Worm (Caenorhabditis elegans) whole organism, young adult: ENCODE data around the gene dao-6.

Experiments
- C17E4.6 ChIP-seq: fragments of 200-800 bp; sonication (Bioruptor generic); IDR thresholded peaks from 2 replicates; pipeline ENCODE4 v1.3.6; 2022; ENCODE audit warnings: missing genetic modification reagents, missing genetic modification characterization, missing compliant biosample characterization
- D2030.7 ChIP-seq: fragments of 200-800 bp; sonication (Bioruptor generic); IDR thresholded peaks from 2 replicates; pipeline ENCODE4 v1.3.6; 2022; ENCODE audit warnings: missing genetic modification reagents, missing genetic modification characterization, missing compliant biosample characterization
- F10E7.11 ChIP-seq: sonication (generic microtip); optimal IDR thresholded peaks from 2 replicates; lab custom pipeline; 2017; ENCODE audit warnings: mild to moderate bottlenecking, missing genetic modification characterization, moderate library complexity, missing compliant biosample characterization
- F22D6.2 ChIP-seq: sonication (generic microtip); optimal IDR thresholded peaks from 2 replicates; lab custom pipeline; 2016; ENCODE audit warnings: mild to moderate bottlenecking, missing genetic modification characterization, missing compliant biosample characterization
- F33H1.4 ChIP-seq: fragments of 200-800 bp; sonication (Bioruptor generic); IDR thresholded peaks from 2 replicates; pipeline ENCODE4 v1.3.6; 2022; ENCODE audit warnings: missing genetic modification reagents, missing genetic modification characterization, missing compliant biosample characterization
- F37B4.10 ChIP-seq: fragments of 200-800 bp; sonication (Bioruptor generic); IDR thresholded peaks from 2 replicates; pipeline ENCODE4 v1.3.6; 2022; ENCODE audit warnings: missing genetic modification characterization, missing compliant biosample characterization
- F39B2.1 ChIP-seq: fragments of 200-800 bp; sonication (Bioruptor generic); IDR thresholded peaks from 2 replicates; pipeline ENCODE4 v1.3.6; 2022; ENCODE audit warnings: missing genetic modification reagents, missing genetic modification characterization, missing compliant biosample characterization
- T07F8.4 ChIP-seq: sonication (generic microtip); optimal IDR thresholded peaks from 2 replicates; lab custom pipeline; 2016; ENCODE audit warnings: mild to moderate bottlenecking, missing genetic modification characterization, moderate library complexity, missing compliant biosample characterization
- Y53G8AR.9 ChIP-seq: fragments of 200-800 bp; sonication (Bioruptor generic); conservative IDR thresholded peaks from 2 replicates; pipeline ENCODE4 v1.3.6; 2022; ENCODE audit warnings: missing genetic modification reagents, missing genetic modification characterization, missing compliant biosample characterization
- Y95B8A.8 ChIP-seq: fragments of 200-800 bp; sonication (Bioruptor generic); IDR thresholded peaks from 2 replicates; pipeline ENCODE4 v1.3.6; 2022; ENCODE audit warnings: missing genetic modification reagents, missing genetic modification characterization, missing compliant biosample characterization
- attf-3 ChIP-seq: fragments of 200-800 bp; sonication (Bioruptor generic); conservative IDR thresholded peaks from 2 replicates; pipeline ENCODE4 v1.3.6; 2022; ENCODE audit warnings: missing genetic modification reagents, missing genetic modification characterization, missing compliant biosample characterization
- attf-6 ChIP-seq: fragments of 200-800 bp; sonication (Bioruptor generic); IDR thresholded peaks from 2 replicates; pipeline ENCODE4 v1.3.6; 2022; ENCODE audit warnings: missing genetic modification reagents, missing genetic modification characterization, missing compliant biosample characterization
- bed-1 ChIP-seq: fragments of 200-800 bp; sonication (Bioruptor generic); IDR thresholded peaks from 2 replicates; pipeline ENCODE4 v1.3.6; 2022; ENCODE audit warnings: missing genetic modification reagents, missing genetic modification characterization, missing compliant biosample characterization
- ccch-3 ChIP-seq: fragments of 200-800 bp; sonication (Bioruptor generic); optimal IDR thresholded peaks from 2 replicates; lab custom pipeline; 2018; ENCODE audit warnings: mild to moderate bottlenecking, missing genetic modification characterization, missing compliant biosample characterization
- cebp-1 ChIP-seq, 2 experiments: fragments of 200-800 bp in 1 of 2; sonication (Bioruptor generic) in 1 of 2; sonication (generic microtip) in 1 of 2; IDR thresholded peaks in 1 of 2; optimal IDR thresholded peaks in 1 of 2; 2 replicates each; pipeline versions ENCODE4 v1.3.6 to Lab custom; 2017 to 2022; ENCODE audit warnings: missing compliant biosample characterization in 2 of 2, missing genetic modification characterization in 2 of 2, mild to moderate bottlenecking in 1 of 2, missing genetic modification reagents in 1 of 2, moderate library complexity in 1 of 2
- ceh-27 ChIP-seq: fragments of 200-800 bp; sonication (Bioruptor generic); optimal IDR thresholded peaks from 2 replicates; lab custom pipeline; 2018; ENCODE audit warnings: mild to moderate bottlenecking, missing genetic modification characterization, moderate library complexity, missing compliant biosample characterization
- ceh-79 ChIP-seq: sonication (generic microtip); optimal IDR thresholded peaks from 2 replicates; lab custom pipeline; 2017; ENCODE audit warnings: mild to moderate bottlenecking, missing genetic modification characterization, missing compliant biosample characterization
- die-1 ChIP-seq: sonication (generic microtip); optimal IDR thresholded peaks from 2 replicates; lab custom pipeline; 2016; ENCODE audit warnings: missing genotype, mild to moderate bottlenecking, missing genetic modification characterization, missing compliant biosample characterization
- dox-1 ChIP-seq: fragments of 200-800 bp; sonication (Bioruptor generic); IDR thresholded peaks from 2 replicates; pipeline ENCODE4 v1.3.6; 2022; ENCODE audit warnings: missing genetic modification reagents, missing genetic modification characterization, missing compliant biosample characterization
- efl-1 ChIP-seq: fragments of 150-350 bp; optimal IDR thresholded peaks from 2 replicates; lab custom pipeline; 2014; ENCODE audit warnings: missing biosample characterization, missing genetic modification reagents, missing genetic modification characterization
- him-1 ChIP-seq: sonication (generic microtip); optimal IDR thresholded peaks from 2 replicates; lab custom pipeline; 2016; ENCODE audit warnings: missing genotype, missing genetic modification reagents, missing genetic modification characterization, missing compliant biosample characterization
- hlh-26 ChIP-seq: fragments of 200-800 bp; sonication (Bioruptor generic); conservative IDR thresholded peaks from 2 replicates; pipeline ENCODE4 v1.3.6; 2022; ENCODE audit warnings: missing genetic modification reagents, missing genetic modification characterization, missing compliant biosample characterization
- hsf-1 ChIP-seq: fragments of 200-800 bp; sonication (Bioruptor generic); IDR thresholded peaks from 2 replicates; pipeline ENCODE4 v1.3.6; 2022; ENCODE audit warnings: missing genetic modification reagents, missing genetic modification characterization, missing compliant biosample characterization
- let-526 ChIP-seq: fragments of 200-800 bp; sonication (Bioruptor generic); IDR thresholded peaks from 2 replicates; pipeline ENCODE4 v1.3.6; 2022; ENCODE audit warnings: missing genetic modification reagents, missing genetic modification characterization, missing compliant biosample characterization
- lin-54 ChIP-seq: fragments of 200-800 bp; sonication (Bioruptor generic); optimal IDR thresholded peaks from 2 replicates; lab custom pipeline; 2018; ENCODE audit warnings: mild to moderate bottlenecking, missing genetic modification characterization, missing compliant biosample characterization
- lsl-1 ChIP-seq: fragments of 200-800 bp; sonication (Bioruptor generic); optimal IDR thresholded peaks from 2 replicates; lab custom pipeline; 2018; ENCODE audit warnings: mild to moderate bottlenecking, missing genetic modification characterization, moderate library complexity, missing compliant biosample characterization
- madf-6 ChIP-seq: fragments of 200-800 bp; sonication (Bioruptor generic); IDR thresholded peaks from 2 replicates; pipeline ENCODE4 v1.3.6; 2022; ENCODE audit warnings: missing genetic modification reagents, missing genetic modification characterization, missing compliant biosample characterization
- madf-8 ChIP-seq: fragments of 200-800 bp; sonication (Bioruptor generic); conservative IDR thresholded peaks from 2 replicates; pipeline ENCODE4 v1.3.6; 2022; ENCODE audit warnings: missing genetic modification reagents, missing genetic modification characterization, missing compliant biosample characterization
- mcd-1 ChIP-seq: fragments of 200-800 bp; sonication (Bioruptor generic); IDR thresholded peaks from 2 replicates; pipeline ENCODE4 v1.3.6; 2022; ENCODE audit warnings: missing genetic modification reagents, missing genetic modification characterization, missing compliant biosample characterization
- mel-28 ChIP-seq: sonication (generic microtip); optimal IDR thresholded peaks from 2 replicates; lab custom pipeline; 2016; ENCODE audit warnings: borderline replicate concordance, mild to moderate bottlenecking, missing genetic modification characterization, missing compliant biosample characterization
- nfya-2 ChIP-seq: fragments of 200-800 bp; sonication (Bioruptor generic); IDR thresholded peaks from 2 replicates; pipeline ENCODE4 v1.3.6; 2022; ENCODE audit warnings: missing genetic modification reagents, missing genetic modification characterization, missing compliant biosample characterization
- nhr-179 ChIP-seq: sonication (generic microtip); optimal IDR thresholded peaks from 2 replicates; lab custom pipeline; 2016; ENCODE audit warnings: mild to moderate bottlenecking, missing genetic modification characterization, missing compliant biosample characterization
- rpc-1 ChIP-seq, 2 experiments: fragments of 150-350 bp in 1 of 2; sonication (generic microtip) in 1 of 2; optimal IDR thresholded peaks; 2 replicates each; lab custom pipeline; 2014 to 2018; ENCODE audit warnings: missing biosample characterization in 1 of 2, missing genetic modification characterization in 1 of 2, missing genetic modification reagents in 1 of 2, missing genotype in 1 of 2
- sea-2 ChIP-seq: fragments of 200-800 bp; sonication (Bioruptor generic); IDR thresholded peaks from 2 replicates; pipeline ENCODE4 v1.3.6; 2022; ENCODE audit warnings: missing genetic modification characterization, missing compliant biosample characterization
- snpc-1.1 ChIP-seq: sonication (generic microtip); optimal IDR thresholded peaks from 2 replicates; lab custom pipeline; 2017; ENCODE audit warnings: missing genetic modification characterization, mild to moderate bottlenecking, missing compliant biosample characterization, antibody characterized with exemption, moderate library complexity, missing genotype, missing genetic modification reagents; ENCODE audit not compliant: insufficient read depth
- snpc-3.4 ChIP-seq: sonication (generic microtip); optimal IDR thresholded peaks from 2 replicates; lab custom pipeline; 2017; ENCODE audit warnings: missing genetic modification characterization, mild to moderate bottlenecking, missing compliant biosample characterization, antibody characterized with exemption, moderate library complexity, missing genotype, missing genetic modification reagents
- somi-1 ChIP-seq: fragments of 200-800 bp; sonication (Bioruptor generic); optimal IDR thresholded peaks from 2 replicates; lab custom pipeline; 2018; ENCODE audit warnings: mild to moderate bottlenecking, missing genetic modification characterization, missing compliant biosample characterization
- unc-62 ChIP-seq: fragments of 150-350 bp; optimal IDR thresholded peaks from 2 replicates; lab custom pipeline; 2014; ENCODE audit warnings: missing biosample characterization, missing genetic modification reagents, missing genetic modification characterization
- xnd-1 ChIP-seq: sonication (generic microtip); optimal IDR thresholded peaks from 2 replicates; lab custom pipeline; 2016; ENCODE audit warnings: missing genotype, missing genetic modification reagents, missing genetic modification characterization, missing compliant biosample characterization
- zfh-2 ChIP-seq: fragments of 200-800 bp; sonication (Bioruptor generic); conservative IDR thresholded peaks from 2 replicates; pipeline ENCODE4 v1.3.6; 2022; ENCODE audit warnings: missing genetic modification reagents, missing genetic modification characterization, missing compliant biosample characterization
- ztf-18 ChIP-seq: sonication (generic microtip); optimal IDR thresholded peaks from 2 replicates; lab custom pipeline; 2016; ENCODE audit warnings: missing genotype, mild to moderate bottlenecking, missing genetic modification characterization, missing compliant biosample characterization
- ztf-25 ChIP-seq: fragments of 200-800 bp; sonication (Bioruptor generic); IDR thresholded peaks from 2 replicates; pipeline ENCODE4 v1.3.6; 2022; ENCODE audit warnings: missing genetic modification reagents, missing genetic modification characterization, missing compliant biosample characterization

Gene dao-6

DNA sequence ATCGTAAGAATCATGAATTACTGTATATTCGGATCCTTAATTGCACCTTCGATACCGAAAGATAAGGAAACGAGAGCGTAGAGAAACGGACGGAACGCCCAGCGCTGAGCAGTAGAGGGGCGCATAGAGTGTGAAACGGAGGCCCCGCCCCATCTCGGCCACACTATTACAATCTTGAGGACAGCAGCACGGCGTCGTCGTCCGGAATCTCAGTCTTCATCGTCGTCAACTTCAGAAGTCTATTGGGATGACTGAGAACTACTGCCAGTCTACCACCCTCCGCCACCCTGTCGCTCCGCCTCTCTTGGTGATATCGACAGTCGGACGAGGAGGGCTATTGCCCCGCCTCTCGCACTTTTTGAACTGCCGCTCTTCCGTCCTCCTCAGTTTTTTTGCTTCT is 28.7 kb upstream of the dao-6 start:
- TF ChIP-seq bed-1 (GFP tag; lab: Robert Waterston, UW) = 0 out of 2 replicates have a peak, but pooled peaks have one; percentile 60
- no peak for TF ChIP-seq lin-54 (GFP tag; lab: Kevin White, UChicago)
- peak; percentile 63; the same call in 1 of the 2 replicates for TF ChIP-seq zfh-2 (GFP tag; lab: Robert Waterston, UW)
- TF ChIP-seq F33H1.4 (GFP tag; lab: Robert Waterston, UW) = 0 out of 2 replicates have a peak, but pooled peaks have one; percentile 12
- TF ChIP-seq mcd-1 (GFP tag; lab: Robert Waterston, UW) = peak; percentile 22; the same call in 1 of the 2 replicates
- TF ChIP-seq cebp-1 (GFP tag; IDR thresholded peaks at IDR 0.05; lab: Robert Waterston, UW) = no peak
- no peak for TF ChIP-seq cebp-1 (tag; optimal IDR thresholded peaks at IDR 0.05; lab: Kevin White, UChicago)
- no peak for TF ChIP-seq F22D6.2 (tag; lab: Kevin White, UChicago)
- TF ChIP-seq nfya-2 = no peak
- no peak for TF ChIP-seq rpc-1 (optimal IDR thresholded peaks at IDR 0.05; lab: Kevin White, UChicago)
- TF ChIP-seq rpc-1 (tag; optimal IDR thresholded peaks at IDR 0.05; lab: Kevin White, UChicago) = no peak
- TF ChIP-seq, all 124 proteins: peak for 4

DNA sequence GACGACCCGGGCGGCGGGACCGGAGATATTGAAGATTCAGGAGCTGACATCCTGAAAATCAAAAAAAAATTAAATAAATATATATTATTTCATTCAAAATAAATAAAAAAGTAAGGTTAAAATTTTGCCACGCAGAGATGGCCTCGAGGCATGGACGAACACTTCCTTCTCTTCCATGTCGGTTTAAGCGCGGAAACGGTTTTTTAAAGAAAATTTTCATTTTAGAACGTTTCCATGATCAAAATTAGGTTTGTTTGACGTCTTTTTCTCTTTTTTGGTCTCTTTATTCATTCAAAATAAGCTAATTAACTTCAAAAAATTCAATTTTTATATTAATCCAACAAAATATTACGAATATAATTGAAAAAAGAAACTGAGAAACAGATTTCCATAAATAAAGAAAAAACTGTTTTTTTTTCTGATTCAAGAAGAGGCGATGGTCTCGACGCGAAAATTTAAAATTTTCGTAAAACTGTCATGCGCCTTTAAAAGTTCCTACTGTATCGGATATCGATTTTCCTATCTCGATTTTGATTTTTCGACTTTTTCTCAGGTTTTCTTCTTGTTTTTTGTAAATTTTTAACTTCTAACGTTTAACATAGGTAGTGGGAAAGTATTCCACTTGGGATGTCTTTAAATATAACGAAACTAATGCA is 26.2 kb upstream of the dao-6 start, which contains the start of gene gcc-2:
Gene gcc-2 (minus strand): TSS at position 51 of the 656 bp plus-strand sequence.
- TF ChIP-seq attf-3 (GFP tag; lab: Robert Waterston, UW) (no peak), snpc-3.4 (peak; percentile 34), madf-6 (peak; percentile 76), rpc-1 (optimal IDR thresholded peaks at IDR 0.05; lab: Kevin White, UChicago) (no peak), rpc-1 (tag; optimal IDR thresholded peaks at IDR 0.05; lab: Kevin White, UChicago) (no peak), F10E7.11 (tag; lab: Kevin White, UChicago) (no peak), xnd-1 (tag; lab: Kevin White, UChicago) (peak; percentile 64), unc-62 (GFP tag; lab: Kevin White, UChicago) (no peak), cebp-1 (GFP tag; IDR thresholded peaks at IDR 0.05; lab: Robert Waterston, UW) (no peak), cebp-1 (tag; optimal IDR thresholded peaks at IDR 0.05; lab: Kevin White, UChicago) (no peak), lsl-1 (GFP tag; lab: Kevin White, UChicago) (peak; percentile 79), nhr-179 (tag; lab: Kevin White, UChicago) (no peak), T07F8.4 (no peak), madf-8 (GFP tag; lab: Robert Waterston, UW) (peak; percentile 50), snpc-1.1 (no peak), efl-1 (GFP tag; lab: Kevin White, UChicago) (peak; percentile 16), lin-54 (GFP tag; lab: Kevin White, UChicago) (peak; percentile 3), F33H1.4 (GFP tag; lab: Robert Waterston, UW) (peak; percentile 81)

DNA sequence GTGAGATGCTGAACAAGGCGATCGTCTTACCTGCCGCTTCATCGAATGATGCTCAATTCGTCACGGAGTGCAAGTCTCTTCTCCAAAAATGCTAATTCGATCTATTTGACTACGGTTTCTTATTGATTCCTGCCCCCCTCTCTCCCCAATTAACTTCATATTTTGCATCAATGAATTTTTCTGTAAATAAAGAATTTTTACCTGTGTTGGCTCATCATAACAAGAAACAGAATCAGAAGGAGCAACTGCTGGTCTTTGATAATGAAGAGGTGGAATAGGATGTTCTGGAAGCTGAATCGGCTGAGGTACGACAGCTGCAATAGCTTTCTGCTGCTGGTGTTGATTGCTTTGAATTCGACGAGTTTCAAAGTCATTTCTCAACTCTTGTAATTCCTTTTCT is 24.2 kb upstream of the dao-6 start:
- no peak for TF ChIP-seq F37B4.10
- no peak for TF ChIP-seq sea-2 (GFP tag; lab: Robert Waterston, UW)
- TF ChIP-seq ztf-25 (GFP tag; lab: Robert Waterston, UW) = 0 out of 2 replicates have a peak, but pooled peaks have one; percentile 36
- no peak for TF ChIP-seq mel-28 (tag; lab: Kevin White, UChicago)
- no peak for TF ChIP-seq let-526 (GFP tag; lab: Robert Waterston, UW)
- TF ChIP-seq somi-1 = no peak
- TF ChIP-seq F22D6.2 (tag; lab: Kevin White, UChicago) = no peak
- no peak for TF ChIP-seq D2030.7
- no peak for TF ChIP-seq snpc-1.1
- TF ChIP-seq hsf-1 (GFP tag; lab: Robert Waterston, UW) = 0 out of 2 replicates have a peak, but pooled peaks have one; percentile 58
- TF ChIP-seq hlh-26 (GFP tag; lab: Robert Waterston, UW) = no peak
- no peak for TF ChIP-seq dox-1 (GFP tag; lab: Robert Waterston, UW)
- no peak for TF ChIP-seq ceh-27 (GFP tag; lab: Kevin White, UChicago)
- peak; percentile 35; the same call in 1 of the 2 replicates for TF ChIP-seq Y95B8A.8 (GFP tag; lab: Robert Waterston, UW)
- TF ChIP-seq mcd-1 (GFP tag; lab: Robert Waterston, UW) = no peak
- TF ChIP-seq F39B2.1 = no peak
- no peak for TF ChIP-seq lin-54 (GFP tag; lab: Kevin White, UChicago)
- TF ChIP-seq attf-6 (GFP tag; lab: Robert Waterston, UW) = no peak
- no peak for TF ChIP-seq C17E4.6 (GFP tag; lab: Robert Waterston, UW)
- no peak for TF ChIP-seq ccch-3 (GFP tag; lab: Kevin White, UChicago)
- no peak for TF ChIP-seq ztf-18 (tag; lab: Kevin White, UChicago)
- 0 out of 2 replicates have a peak, but pooled peaks have one; percentile 18 for TF ChIP-seq Y53G8AR.9
- no peak for TF ChIP-seq him-1
- no peak for TF ChIP-seq die-1 (tag; lab: Kevin White, UChicago)
- peak; percentile 47 for TF ChIP-seq ceh-79 (tag; lab: Kevin White, UChicago)
